Worm (Caenorhabditis elegans) whole organism, L4 larva: ENCODE data around the gene F28F9.2.

Experiments
- ZK337.2 ChIP-seq: fragments of 200-800 bp; sonication (Bioruptor generic); IDR thresholded peaks from 2 replicates; pipeline ENCODE4 v1.3.6; 2022; ENCODE audit warnings: missing genetic modification reagents, missing genetic modification characterization, missing compliant biosample characterization
- dmd-9 ChIP-seq: fragments of 200-800 bp; sonication (Bioruptor generic); IDR thresholded peaks from 2 replicates; pipeline ENCODE4 v1.3.6; 2022; ENCODE audit warnings: missing genetic modification reagents, missing genetic modification characterization, missing compliant biosample characterization
- gei-8 ChIP-seq: fragments of 200-800 bp; sonication (Bioruptor generic); optimal IDR thresholded peaks from 2 replicates; lab custom pipeline; 2018; ENCODE audit warnings: mild to moderate bottlenecking, missing genetic modification characterization, missing compliant biosample characterization
- lin-15B ChIP-seq: fragments of 150-350 bp; sonication (generic microtip); optimal IDR thresholded peaks from 3 replicates; lab custom pipeline; 2014; ENCODE audit warnings: missing biosample characterization, missing genetic modification characterization
- mdl-1 ChIP-seq, 2 experiments: fragments of 150-350 bp in 1 of 2; sonication (generic microtip) in 1 of 2; optimal IDR thresholded peaks; 2 replicates each; lab custom pipeline; 2014 to 2017; ENCODE audit warnings: missing biosample characterization in 2 of 2, missing genetic modification characterization in 2 of 2
- mxl-2 ChIP-seq: fragments of 200-800 bp; sonication (Bioruptor generic); conservative IDR thresholded peaks from 2 replicates; pipeline ENCODE4 v1.3.6; 2022; ENCODE audit warnings: missing genetic modification reagents, missing genetic modification characterization, missing compliant biosample characterization
- nhr-25 ChIP-seq: sonication (generic microtip); optimal IDR thresholded peaks from 2 replicates; lab custom pipeline; 2017; ENCODE audit warnings: missing genetic modification characterization, mild to moderate bottlenecking, missing compliant biosample characterization, antibody characterized with exemption, moderate library complexity, borderline replicate concordance; ENCODE audit not compliant: insufficient read depth
- nhr-6 ChIP-seq: fragments of 150-350 bp; optimal IDR thresholded peaks from 2 replicates; lab custom pipeline; 2014; ENCODE audit warnings: missing biosample characterization, missing genetic modification characterization
- unc-62 ChIP-seq, 3 experiments: fragments of 150-350 bp in 1 of 3; sonication (generic microtip); optimal IDR thresholded peaks in 2 of 3; peaks in 1 of 3; 1 replicate in 1 of 3; 2 replicates in 2 of 3; lab custom pipeline; 2014 to 2017; ENCODE audit warnings: missing biosample characterization in 3 of 3, missing genetic modification characterization in 3 of 3, missing genetic modification reagents in 3 of 3, missing genotype in 1 of 3
- ztf-11 ChIP-seq: fragments of 150-350 bp; optimal IDR thresholded peaks from 2 replicates; lab custom pipeline; 2014; ENCODE audit warnings: missing biosample characterization, missing genetic modification characterization

DNA sequence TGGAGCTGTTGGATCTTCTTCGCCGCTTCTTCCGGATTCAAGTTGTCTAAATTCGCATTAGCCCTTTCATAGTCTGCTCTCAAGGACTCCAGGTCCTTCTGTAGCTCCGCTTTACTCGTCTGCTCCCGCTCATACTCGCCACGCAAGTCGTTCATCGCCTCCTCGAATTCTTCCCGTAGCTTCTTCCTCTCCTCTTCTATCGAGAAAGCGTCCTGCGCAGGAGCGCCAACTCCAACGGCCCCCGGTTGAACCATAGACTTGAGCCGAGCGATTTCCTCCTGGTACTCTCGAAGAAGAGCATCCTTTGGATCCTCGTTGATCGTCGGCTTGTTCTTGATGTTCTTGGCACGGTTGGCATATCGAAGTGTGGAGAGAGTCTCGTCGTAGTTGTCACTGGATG, 42.1 kb upstream of the F28F9.2 start:
- TF ChIP-seq ztf-11 (tag; lab: Kevin White, UChicago) = no peak
- TF ChIP-seq nhr-25 = no peak
- no peak for TF ChIP-seq dmd-9
- TF ChIP-seq mxl-2 (GFP tag; lab: Robert Waterston, UW) = no peak
- TF ChIP-seq lin-15B = no peak
- TF ChIP-seq unc-62 (GFP tag; optimal IDR thresholded peaks at IDR 0.05 in 1 of 2; lab: Kevin White, UChicago) = no peak
- TF ChIP-seq unc-62 (tag; optimal IDR thresholded peaks at IDR 0.05; lab: Kevin White, UChicago) = no peak
- TF ChIP-seq nhr-6 (tag; lab: Kevin White, UChicago) = no peak
- no peak for TF ChIP-seq mdl-1 (tag; optimal IDR thresholded peaks at IDR 0.05; lab: Kevin White, UChicago)
- TF ChIP-seq ZK337.2 = no peak
- no peak for TF ChIP-seq gei-8 (GFP tag; lab: Kevin White, UChicago)
